Worm (Caenorhabditis elegans) whole organism, L4/young adult: ENCODE results near the gene natc-1.

ENCODE experiments used
- W03F9.2 ChIP-seq: fragments of 150-350 bp; optimal IDR thresholded peaks from 2 replicates; lab custom pipeline; 2014; ENCODE audit warnings: missing biosample characterization, missing genetic modification characterization
- dao-5 ChIP-seq: sonication (generic microtip); optimal IDR thresholded peaks from 2 replicates; lab custom pipeline; 2016; ENCODE audit warnings: missing genotype, missing genetic modification characterization, moderate library complexity, missing compliant biosample characterization
- him-1 ChIP-seq: sonication (generic microtip); optimal IDR thresholded peaks from 2 replicates; lab custom pipeline; 2016; ENCODE audit warnings: missing genotype, missing genetic modification reagents, missing genetic modification characterization, missing compliant biosample characterization

natc-1 gene

ce11 chrV:8444357-8444856, 17.8 kb upstream of the natc-1 start, which contains the start of gene lmd-3:
Gene lmd-3 (minus strand): TSS chrV:8444806.
- TF ChIP-seq him-1 (tag; lab: Kevin White, UChicago) (peak; percentile 14), dao-5 (tag; lab: Kevin White, UChicago) (no peak)

ce11 chrV:8445636-8446035, 16.5 kb upstream of the natc-1 start:
- no peak for TF ChIP-seq W03F9.2 (tag; lab: Kevin White, UChicago)
- TF ChIP-seq dao-5 (tag; lab: Kevin White, UChicago), result no peak
- TF ChIP-seq him-1 (tag; lab: Kevin White, UChicago), result no peak

- TF ChIP-seq dao-5 (tag; lab: Kevin White, UChicago) (no peak), W03F9.2 (tag; lab: Kevin White, UChicago) (no peak), him-1 (tag; lab: Kevin White, UChicago) (no peak)
Observed at ce11 chrV:8447928-8448327, 14.2 kb upstream of the natc-1 start, which contains the start of gene T23B12.5. Gene T23B12.5 (minus strand): TSS chrV:8448028.

ce11 chrV:8449241-8449640, 12.9 kb upstream of the natc-1 start:
- TF ChIP-seq him-1 (tag; lab: Kevin White, UChicago) (no peak), dao-5 (tag; lab: Kevin White, UChicago) (no peak), W03F9.2 (tag; lab: Kevin White, UChicago) (no peak)

ce11 chrV:8450690-8451089, 11.5 kb upstream of the natc-1 start:
- TF ChIP-seq him-1 (tag; lab: Kevin White, UChicago) (no peak), dao-5 (tag; lab: Kevin White, UChicago) (no peak), W03F9.2 (tag; lab: Kevin White, UChicago) (no peak)

- TF ChIP-seq dao-5 (tag; lab: Kevin White, UChicago) (no peak), him-1 (tag; lab: Kevin White, UChicago) (no peak), W03F9.2 (tag; lab: Kevin White, UChicago) (no peak)
Observed at ce11 chrV:8454995-8455446, 7.1 kb upstream of the natc-1 start, which contains the start of gene T23B12.11. Gene T23B12.11 (plus strand): TSS chrV:8455396.

ce11 chrV:8460306-8460705, 1.9 kb upstream of the natc-1 start, which contains the start of gene T23B12.6:
Gene T23B12.6 (minus strand): TSS chrV:8460419.
- TF ChIP-seq him-1 (tag; lab: Kevin White, UChicago) (no peak), dao-5 (tag; lab: Kevin White, UChicago) (no peak), W03F9.2 (tag; lab: Kevin White, UChicago) (no peak)

- TF ChIP-seq dao-5 (tag; lab: Kevin White, UChicago) (no peak), him-1 (tag; lab: Kevin White, UChicago) (no peak)
Observed at ce11 chrV:8460800-8461199, 1.4 kb upstream of the natc-1 start.

ce11 chrV:8465386-8465785, 3.2 kb downstream of the natc-1 start, which contains the start of gene mrps-2:
Gene mrps-2 (plus strand): TSS chrV:8465686.
- TF ChIP-seq him-1 (tag; lab: Kevin White, UChicago) (no peak), dao-5 (tag; lab: Kevin White, UChicago) (no peak), W03F9.2 (tag; lab: Kevin White, UChicago) (no peak)

ce11 chrV:8467031-8467430, 4.9 kb downstream of the natc-1 start, which contains the start of gene mrpl-4:
Gene mrpl-4 (plus strand): TSS chrV:8467265.
- TF ChIP-seq him-1 (tag; lab: Kevin White, UChicago) (no peak), dao-5 (tag; lab: Kevin White, UChicago) (no peak), W03F9.2 (tag; lab: Kevin White, UChicago) (no peak)

- TF ChIP-seq W03F9.2 (tag; lab: Kevin White, UChicago) (no peak), dao-5 (tag; lab: Kevin White, UChicago) (no peak), him-1 (tag; lab: Kevin White, UChicago) (no peak)
Observed at ce11 chrV:8468740-8469139, 6.6 kb downstream of the natc-1 start, which contains the start of gene phf-30. Gene phf-30 (plus strand): TSS chrV:8469040.

ce11 chrV:8470906-8471305, 8.7 kb downstream of the natc-1 start, which contains the start of gene gplb-1:
Gene gplb-1 (minus strand): TSS chrV:8471242.
- no peak for TF ChIP-seq W03F9.2 (tag; lab: Kevin White, UChicago)
- no peak for TF ChIP-seq him-1 (tag; lab: Kevin White, UChicago)
- no peak for TF ChIP-seq dao-5 (tag; lab: Kevin White, UChicago)

ce11 chrV:8481274-8481673, 19.1 kb downstream of the natc-1 start:
- TF ChIP-seq him-1 (tag; lab: Kevin White, UChicago) (no peak), W03F9.2 (tag; lab: Kevin White, UChicago) (no peak), dao-5 (tag; lab: Kevin White, UChicago) (no peak)
